Worm (Caenorhabditis elegans): ENCODE data around the gene C25D7.15.

ce11 chrV:15067165-15067564 lies 7.6 kb downstream of the C25D7.15 start, which contains the start of gene C25D7.10:
- no peak for TF ChIP-seq nhr-28 (tag; optimal IDR thresholded peaks at IDR 0.05)
- no peak for TF ChIP-seq snpc-4 (tag; optimal IDR thresholded peaks at IDR 0.05)
- TF ChIP-seq nhr-77 (tag; optimal IDR thresholded peaks at IDR 0.05) = no peak
- no peak for TF ChIP-seq ama-1 (optimal IDR thresholded peaks at IDR 0.05)
- TF ChIP-seq lin-15B (tag; optimal IDR thresholded peaks at IDR 0.05) = no peak
- TF ChIP-seq R02D3.7 (tag; optimal IDR thresholded peaks at IDR 0.05) = no peak

Measured in whole organism, L3 larva.